Fruit fly (Drosophila melanogaster): ENCODE data around the gene CG11722.

CG11722 gene

dm6 chr3R:10084914-10085313 lies 39.6 kb upstream of the CG11722 start (continued):
- TF ChIP-seq danr (GFP tag; IDR thresholded peaks at IDR 0.05) (peak; percentile 33; the same call in 1 of the 2 replicates), fd3F (GFP tag; optimal IDR thresholded peaks at IDR 0.05) (peak; percentile 31), sqz (GFP tag; optimal IDR thresholded peaks at IDR 0.05) (no peak), pan (optimal IDR thresholded peaks at IDR 0.05) (no peak), pan (GFP tag; optimal IDR thresholded peaks at IDR 0.05 in 1 of 2, IDR thresholded peaks at IDR 0.05 in 1 of 2) (peak in 1 of 2 experiments; percentile 61), CG9727 (GFP tag; optimal IDR thresholded peaks at IDR 0.05) (peak; percentile 36), CG31441 (GFP tag; IDR thresholded peaks at IDR 0.05) (no peak), CG10431 (GFP tag; optimal IDR thresholded peaks at IDR 0.05) (no peak), prd (optimal IDR thresholded peaks at IDR 0.05) (no peak), prd (GFP tag; IDR thresholded peaks at IDR 0.05) (peak; percentile 66), fd102C (GFP tag; optimal IDR thresholded peaks at IDR 0.05) (no peak), esg (GFP tag; conservative IDR thresholded peaks at IDR 0.05) (peak; percentile 37; the same call in 1 of the 2 replicates), shn (GFP tag; optimal IDR thresholded peaks at IDR 0.05) (no peak), Mes4 (GFP tag; optimal IDR thresholded peaks at IDR 0.05) (no peak), CHES-1-like (GFP tag; optimal IDR thresholded peaks at IDR 0.05) (no peak), Hr51 (GFP tag; optimal IDR thresholded peaks at IDR 0.05) (peak; percentile 34 to 37), Max (GFP tag; optimal IDR thresholded peaks at IDR 0.05) (no peak), sna (GFP tag; IDR thresholded peaks at IDR 0.05; ENCODE audit: partially characterized antibody) (no peak), CG11696 (GFP tag; IDR thresholded peaks at IDR 0.05) (no peak), CoRest (tag; optimal IDR thresholded peaks at IDR 0.05) (peak; percentile 47), Opbp (GFP tag; IDR thresholded peaks at IDR 0.05; ENCODE audit: partially characterized antibody) (no peak), CG32532 (GFP tag; IDR thresholded peaks at IDR 0.05) (peak; percentile 82), dmrt11E (tag; optimal IDR thresholded peaks at IDR 0.05) (no peak), MTF-1 (GFP tag; optimal IDR thresholded peaks at IDR 0.05; ENCODE audit: borderline replicate concordance) (no peak), bbx (GFP tag; IDR thresholded peaks at IDR 0.05; ENCODE audit: partially characterized antibody) (no peak), CG12299 (tag; optimal IDR thresholded peaks at IDR 0.05) (no peak), knrl (GFP tag; IDR thresholded peaks at IDR 0.05; ENCODE audit: partially characterized antibody) (no peak), scrt (GFP tag; optimal IDR thresholded peaks at IDR 0.05) (peak; percentile 51), Dref (GFP tag; IDR thresholded peaks at IDR 0.05) (no peak), Sry-δ (GFP tag; optimal IDR thresholded peaks at IDR 0.05) (no peak), CG6791 (GFP tag; IDR thresholded peaks at IDR 0.05; ENCODE audit: partially characterized antibody) (no peak), CG6175 (GFP tag; IDR thresholded peaks at IDR 0.05) (0 out of 3 replicates have a peak, but pooled peaks have one; percentile 44), hkb (optimal IDR thresholded peaks at IDR 0.05) (no peak), hkb (GFP tag; IDR thresholded peaks at IDR 0.05) (no peak), row (GFP tag; IDR thresholded peaks at IDR 0.05) (peak; percentile 62), ranshi (GFP tag; IDR thresholded peaks at IDR 0.05) (peak; percentile 67; the same call in 1 of the 2 replicates), CG17612 (GFP tag; IDR thresholded peaks at IDR 0.05) (0 out of 2 replicates have a peak, but pooled peaks have one; percentile 26), Xbp1 (GFP tag; optimal IDR thresholded peaks at IDR 0.05) (peak; percentile 29), zfh1 (GFP tag; IDR thresholded peaks at IDR 0.05) (0 out of 3 replicates have a peak, but pooled peaks have one; percentile 50), Hand (GFP tag; optimal IDR thresholded peaks at IDR 0.05) (peak; percentile 54), nerfin-2 (GFP tag; IDR thresholded peaks at IDR 0.05; ENCODE audit: partially characterized antibody) (no peak), HLHmδ (GFP tag; optimal IDR thresholded peaks at IDR 0.05) (no peak), cato (GFP tag; optimal IDR thresholded peaks at IDR 0.05; ENCODE audit: borderline replicate concordance) (no peak), HLH3B (GFP tag; IDR thresholded peaks at IDR 0.05) (peak; percentile 14; the same call in 1 of the 2 replicates), CG2116 (GFP tag; optimal IDR thresholded peaks at IDR 0.05) (no peak), CG2129 (GFP tag; IDR thresholded peaks at IDR 0.05; ENCODE audit: partially characterized antibody) (no peak), CrebB (tag; optimal IDR thresholded peaks at IDR 0.05) (no peak), CG13123 (GFP tag; optimal IDR thresholded peaks at IDR 0.05) (no peak), CG7357 (GFP tag; IDR thresholded peaks at IDR 0.05) (no peak), NC2β (GFP tag; optimal IDR thresholded peaks at IDR 0.05) (no peak), mirr (GFP tag; optimal IDR thresholded peaks at IDR 0.05) (no peak)

Data from whole organism, embryonic.